Worm (Caenorhabditis elegans) whole organism, young adult: ENCODE measurements around the gene msi-1.

Experiments
- B0336.3 ChIP-seq: fragments of 200-800 bp; sonication (Bioruptor generic); IDR thresholded peaks from 2 replicates; pipeline ENCODE4 v1.3.6; 2022; ENCODE audit warnings: missing genetic modification characterization, missing compliant biosample characterization
- C06A6.2 ChIP-seq: fragments of 200-800 bp; sonication (Bioruptor generic); conservative IDR thresholded peaks from 2 replicates; pipeline ENCODE4 v1.3.6; 2022; ENCODE audit warnings: missing genetic modification characterization, missing compliant biosample characterization
- F33H1.4 ChIP-seq: fragments of 200-800 bp; sonication (Bioruptor generic); IDR thresholded peaks from 2 replicates; pipeline ENCODE4 v1.3.6; 2022; ENCODE audit warnings: missing genetic modification reagents, missing genetic modification characterization, missing compliant biosample characterization
- F52B5.7 ChIP-seq: sonication (generic microtip); optimal IDR thresholded peaks from 2 replicates; lab custom pipeline; 2016; ENCODE audit warnings: mild to moderate bottlenecking, missing genetic modification characterization, missing compliant biosample characterization
- F55B11.4 ChIP-seq: sonication (generic microtip); optimal IDR thresholded peaks from 2 replicates; lab custom pipeline; 2016; ENCODE audit warnings: missing compliant biosample characterization, missing genetic modification characterization, borderline replicate concordance; ENCODE audit not compliant: insufficient read depth
- F57C9.4 ChIP-seq: sonication (generic microtip); optimal IDR thresholded peaks from 2 replicates; lab custom pipeline; 2017; ENCODE audit warnings: mild to moderate bottlenecking, missing genetic modification characterization, missing compliant biosample characterization
- K11D2.4 ChIP-seq: fragments of 200-800 bp; sonication (Bioruptor generic); IDR thresholded peaks from 2 replicates; pipeline ENCODE4 v1.3.6; 2022; ENCODE audit warnings: missing genetic modification reagents, missing genetic modification characterization, missing compliant biosample characterization
- K12H6.12 ChIP-seq: fragments of 200-800 bp; sonication (Bioruptor generic); optimal IDR thresholded peaks from 2 replicates; lab custom pipeline; 2018; ENCODE audit warnings: mild to moderate bottlenecking, missing genetic modification characterization, missing compliant biosample characterization
- akir-1 ChIP-seq: fragments of 200-800 bp; sonication (Bioruptor generic); optimal IDR thresholded peaks from 2 replicates; lab custom pipeline; 2018; ENCODE audit warnings: mild to moderate bottlenecking, missing genetic modification characterization, moderate library complexity, missing compliant biosample characterization
- atf-7 ChIP-seq: sonication (generic microtip); optimal IDR thresholded peaks from 2 replicates; lab custom pipeline; 2017; ENCODE audit warnings: mild to moderate bottlenecking, missing genetic modification characterization, missing compliant biosample characterization
- attf-5 ChIP-seq: fragments of 200-800 bp; sonication (Bioruptor generic); optimal IDR thresholded peaks from 2 replicates; lab custom pipeline; 2018; ENCODE audit warnings: mild to moderate bottlenecking, missing genetic modification characterization, missing compliant biosample characterization
- bed-1 ChIP-seq: fragments of 200-800 bp; sonication (Bioruptor generic); IDR thresholded peaks from 2 replicates; pipeline ENCODE4 v1.3.6; 2022; ENCODE audit warnings: missing genetic modification reagents, missing genetic modification characterization, missing compliant biosample characterization
- cebp-1 ChIP-seq, 2 experiments: fragments of 200-800 bp in 1 of 2; sonication (Bioruptor generic) in 1 of 2; sonication (generic microtip) in 1 of 2; IDR thresholded peaks in 1 of 2; optimal IDR thresholded peaks in 1 of 2; 2 replicates each; pipeline versions ENCODE4 v1.3.6 to Lab custom; 2017 to 2022; ENCODE audit warnings: missing compliant biosample characterization in 2 of 2, missing genetic modification characterization in 2 of 2, mild to moderate bottlenecking in 1 of 2, missing genetic modification reagents in 1 of 2, moderate library complexity in 1 of 2
- ceh-27 ChIP-seq: fragments of 200-800 bp; sonication (Bioruptor generic); optimal IDR thresholded peaks from 2 replicates; lab custom pipeline; 2018; ENCODE audit warnings: mild to moderate bottlenecking, missing genetic modification characterization, moderate library complexity, missing compliant biosample characterization
- chd-7 ChIP-seq: sonication (generic microtip); optimal IDR thresholded peaks from 2 replicates; lab custom pipeline; 2016; ENCODE audit warnings: mild to moderate bottlenecking, missing genetic modification characterization, moderate library complexity, missing compliant biosample characterization
- dox-1 ChIP-seq: fragments of 200-800 bp; sonication (Bioruptor generic); IDR thresholded peaks from 2 replicates; pipeline ENCODE4 v1.3.6; 2022; ENCODE audit warnings: missing genetic modification reagents, missing genetic modification characterization, missing compliant biosample characterization
- dpff-1 ChIP-seq: sonication (generic microtip); optimal IDR thresholded peaks from 2 replicates; lab custom pipeline; 2017; ENCODE audit warnings: mild to moderate bottlenecking, missing genetic modification characterization, missing compliant biosample characterization
- efl-1 ChIP-seq: fragments of 150-350 bp; optimal IDR thresholded peaks from 2 replicates; lab custom pipeline; 2014; ENCODE audit warnings: missing biosample characterization, missing genetic modification reagents, missing genetic modification characterization
- egl-44 ChIP-seq: fragments of 200-800 bp; sonication (Bioruptor generic); IDR thresholded peaks from 2 replicates; pipeline ENCODE4 v1.3.6; 2022; ENCODE audit warnings: missing genetic modification reagents, missing genetic modification characterization, missing compliant biosample characterization
- hmg-1.2 ChIP-seq: fragments of 200-800 bp; sonication (Bioruptor generic); IDR thresholded peaks from 2 replicates; pipeline ENCODE4 v1.3.6; 2022; ENCODE audit warnings: missing genetic modification reagents, missing genetic modification characterization, missing compliant biosample characterization
- hsf-1 ChIP-seq: fragments of 200-800 bp; sonication (Bioruptor generic); IDR thresholded peaks from 2 replicates; pipeline ENCODE4 v1.3.6; 2022; ENCODE audit warnings: missing genetic modification reagents, missing genetic modification characterization, missing compliant biosample characterization
- lag-1 ChIP-seq: fragments of 200-800 bp; sonication (Bioruptor generic); IDR thresholded peaks from 2 replicates; pipeline ENCODE4 v1.3.6; 2022; ENCODE audit warnings: missing genetic modification reagents, missing genetic modification characterization, missing compliant biosample characterization
- let-526 ChIP-seq: fragments of 200-800 bp; sonication (Bioruptor generic); IDR thresholded peaks from 2 replicates; pipeline ENCODE4 v1.3.6; 2022; ENCODE audit warnings: missing genetic modification reagents, missing genetic modification characterization, missing compliant biosample characterization
- let-607 ChIP-seq, 2 experiments: fragments of 200-800 bp in 1 of 2; sonication (Bioruptor generic) in 1 of 2; sonication (generic microtip) in 1 of 2; optimal IDR thresholded peaks; 2 replicates each; lab custom pipeline; 2016 to 2018; ENCODE audit warnings: mild to moderate bottlenecking in 2 of 2, missing compliant biosample characterization in 2 of 2, missing genetic modification characterization in 2 of 2, moderate library complexity in 2 of 2, missing genotype in 1 of 2
- lin-35 ChIP-seq, 3 experiments: fragments of 150-350 bp in 2 of 3; sonication (generic microtip) in 1 of 3; optimal IDR thresholded peaks; 2 replicates each; lab custom pipeline; 2014 to 2018; ENCODE audit warnings: missing biosample characterization in 3 of 3, missing genetic modification characterization in 3 of 3, missing genetic modification reagents in 3 of 3
- lin-40 ChIP-seq: sonication (generic microtip); optimal IDR thresholded peaks from 2 replicates; lab custom pipeline; 2016; ENCODE audit warnings: missing genetic modification characterization, mild to moderate bottlenecking, missing compliant biosample characterization, missing genotype, missing genetic modification reagents
- lin-54 ChIP-seq: fragments of 200-800 bp; sonication (Bioruptor generic); optimal IDR thresholded peaks from 2 replicates; lab custom pipeline; 2018; ENCODE audit warnings: mild to moderate bottlenecking, missing genetic modification characterization, missing compliant biosample characterization
- madf-6 ChIP-seq: fragments of 200-800 bp; sonication (Bioruptor generic); IDR thresholded peaks from 2 replicates; pipeline ENCODE4 v1.3.6; 2022; ENCODE audit warnings: missing genetic modification reagents, missing genetic modification characterization, missing compliant biosample characterization
- madf-8 ChIP-seq: fragments of 200-800 bp; sonication (Bioruptor generic); conservative IDR thresholded peaks from 2 replicates; pipeline ENCODE4 v1.3.6; 2022; ENCODE audit warnings: missing genetic modification reagents, missing genetic modification characterization, missing compliant biosample characterization
- mes-4 ChIP-seq: sonication (generic microtip); optimal IDR thresholded peaks from 2 replicates; lab custom pipeline; 2016; ENCODE audit warnings: missing genotype, missing genetic modification characterization, missing compliant biosample characterization
- nfya-1 ChIP-seq: sonication (generic microtip); optimal IDR thresholded peaks from 2 replicates; lab custom pipeline; 2017; ENCODE audit warnings: antibody characterized with exemption, missing compliant biosample characterization, missing genetic modification characterization, borderline replicate concordance; ENCODE audit not compliant: insufficient read depth
- nfyb-1 ChIP-seq: fragments of 200-800 bp; sonication (Bioruptor generic); IDR thresholded peaks from 2 replicates; pipeline ENCODE4 v1.3.6; 2022; ENCODE audit warnings: missing genetic modification reagents, missing genetic modification characterization, missing compliant biosample characterization
- nhr-90 ChIP-seq: sonication (generic microtip); optimal IDR thresholded peaks from 2 replicates; lab custom pipeline; 2016; ENCODE audit warnings: missing genotype, mild to moderate bottlenecking, missing genetic modification characterization, missing compliant biosample characterization
- pbrm-1 ChIP-seq: fragments of 200-800 bp; sonication (Bioruptor generic); IDR thresholded peaks from 2 replicates; pipeline ENCODE4 v1.3.6; 2022; ENCODE audit warnings: missing genetic modification reagents, missing genetic modification characterization, missing compliant biosample characterization
- sdz-38 ChIP-seq: sonication (generic microtip); optimal IDR thresholded peaks from 2 replicates; lab custom pipeline; 2016; ENCODE audit warnings: missing genotype, missing genetic modification characterization, missing compliant biosample characterization
- sea-2 ChIP-seq: fragments of 200-800 bp; sonication (Bioruptor generic); IDR thresholded peaks from 2 replicates; pipeline ENCODE4 v1.3.6; 2022; ENCODE audit warnings: missing genetic modification characterization, missing compliant biosample characterization
- snpc-3.4 ChIP-seq: sonication (generic microtip); optimal IDR thresholded peaks from 2 replicates; lab custom pipeline; 2017; ENCODE audit warnings: missing genetic modification characterization, mild to moderate bottlenecking, missing compliant biosample characterization, antibody characterized with exemption, moderate library complexity, missing genotype, missing genetic modification reagents
- somi-1 ChIP-seq: fragments of 200-800 bp; sonication (Bioruptor generic); optimal IDR thresholded peaks from 2 replicates; lab custom pipeline; 2018; ENCODE audit warnings: mild to moderate bottlenecking, missing genetic modification characterization, missing compliant biosample characterization
- tbp1 ChIP-seq: fragments of 200-800 bp; sonication (Bioruptor generic); optimal IDR thresholded peaks from 2 replicates; lab custom pipeline; 2018; ENCODE audit warnings: mild to moderate bottlenecking, missing genetic modification characterization, missing compliant biosample characterization
- tbx-9 ChIP-seq: sonication (generic microtip); optimal IDR thresholded peaks from 2 replicates; lab custom pipeline; 2016; ENCODE audit warnings: borderline replicate concordance, missing genetic modification characterization, inconsistent platforms, missing compliant biosample characterization
- unc-130 ChIP-seq: sonication (generic microtip); optimal IDR thresholded peaks from 2 replicates; lab custom pipeline; 2016; ENCODE audit warnings: missing genetic modification reagents, missing genetic modification characterization, missing compliant biosample characterization
- zfh-2 ChIP-seq: fragments of 200-800 bp; sonication (Bioruptor generic); conservative IDR thresholded peaks from 2 replicates; pipeline ENCODE4 v1.3.6; 2022; ENCODE audit warnings: missing genetic modification reagents, missing genetic modification characterization, missing compliant biosample characterization
- ztf-26 ChIP-seq: sonication (generic microtip); optimal IDR thresholded peaks from 2 replicates; lab custom pipeline; 2017; ENCODE audit warnings: missing genetic modification characterization, missing compliant biosample characterization
- ztf-6 ChIP-seq: fragments of 200-800 bp; sonication (Bioruptor generic); IDR thresholded peaks from 2 replicates; pipeline ENCODE4 v1.3.6; 2022; ENCODE audit warnings: missing genetic modification reagents, missing genetic modification characterization, missing compliant biosample characterization

msi-1 gene

ce11 chrIII:3984049-3984484, 7.9 kb upstream of the msi-1 start (continued):
- no peak for TF ChIP-seq sdz-38 (tag; lab: Kevin White, UChicago)
- TF ChIP-seq let-526 (GFP tag; lab: Robert Waterston, UW), result no peak
- no peak for TF ChIP-seq dpff-1 (tag; lab: Kevin White, UChicago)
- TF ChIP-seq lin-40 (tag; lab: Kevin White, UChicago), result no peak
- no peak for TF ChIP-seq egl-44 (GFP tag; lab: Robert Waterston, UW)
- TF ChIP-seq tbx-9 (tag; lab: Kevin White, UChicago), result no peak
- no peak for TF ChIP-seq F55B11.4 (tag; lab: Kevin White, UChicago)
- no peak for TF ChIP-seq hsf-1 (GFP tag; lab: Robert Waterston, UW)
- no peak for TF ChIP-seq lag-1 (GFP tag; lab: Robert Waterston, UW)
- no peak for TF ChIP-seq bed-1
- peak; percentile 38; the same call in 1 of the 2 replicates for TF ChIP-seq madf-8
- TF ChIP-seq snpc-3.4 (tag; lab: Kevin White, UChicago), result no peak
- TF ChIP-seq mes-4, result no peak
- peak; percentile 2 for TF ChIP-seq lin-54 (GFP tag; lab: Kevin White, UChicago)
- peak; percentile 19 for TF ChIP-seq F52B5.7 (tag; lab: Kevin White, UChicago)
- no peak for TF ChIP-seq sea-2
- no peak for TF ChIP-seq nfya-1 (tag; lab: Kevin White, UChicago)
- TF ChIP-seq nhr-90 (tag; lab: Kevin White, UChicago), result no peak

ce11 chrIII:3979980-3980631, 3.9 kb upstream of the msi-1 start:
- TF ChIP-seq madf-6 (0 out of 2 replicates have a peak, but pooled peaks have one; percentile 24), C06A6.2 (GFP tag; lab: Robert Waterston, UW) (0 out of 2 replicates have a peak, but pooled peaks have one; percentile 47), hsf-1 (GFP tag; lab: Robert Waterston, UW) (no peak), tbx-9 (tag; lab: Kevin White, UChicago) (no peak), attf-5 (peak; percentile 77), chd-7 (peak; percentile 40), B0336.3 (GFP tag; lab: Robert Waterston, UW) (peak; percentile 54; the same call in 1 of the 2 replicates), K12H6.12 (tag; lab: Kevin White, UChicago) (peak; percentile 69), ztf-26 (tag; lab: Kevin White, UChicago) (peak; percentile 58), let-607 (tag; optimal IDR thresholded peaks at IDR 0.05; lab: Kevin White, UChicago) (peak in 1 of 2 experiments; percentile 49), nfyb-1 (peak; percentile 63; the same call in 1 of the 2 replicates), hmg-1.2 (GFP tag; lab: Robert Waterston, UW) (peak; percentile 83; the same call in 1 of the 2 replicates), lin-54 (GFP tag; lab: Kevin White, UChicago) (peak; percentile 37), akir-1 (no peak), tbp1 (GFP tag; lab: Kevin White, UChicago) (peak; percentile 27), somi-1 (GFP tag; lab: Kevin White, UChicago) (peak; percentile 3), atf-7 (peak; percentile 37), zfh-2 (GFP tag; lab: Robert Waterston, UW) (peak; percentile 88), unc-130 (GFP tag; lab: Kevin White, UChicago) (no peak), lin-35 (GFP tag; optimal IDR thresholded peaks at IDR 0.05; lab: Kevin White, UChicago) (peak in 1 of 3 experiments; percentile 48), egl-44 (GFP tag; lab: Robert Waterston, UW) (no peak), F57C9.4 (no peak), cebp-1 (GFP tag; IDR thresholded peaks at IDR 0.05; lab: Robert Waterston, UW) (peak; percentile 25; the same call in 1 of the 2 replicates), cebp-1 (tag; optimal IDR thresholded peaks at IDR 0.05; lab: Kevin White, UChicago) (peak; percentile 67), ztf-6 (no peak), K11D2.4 (GFP tag; lab: Robert Waterston, UW) (peak; percentile 71; the same call in 1 of the 2 replicates), pbrm-1 (0 out of 2 replicates have a peak, but pooled peaks have one; percentile 21), lin-40 (tag; lab: Kevin White, UChicago) (peak; percentile 69), efl-1 (GFP tag; lab: Kevin White, UChicago) (peak; percentile 5), dox-1 (GFP tag; lab: Robert Waterston, UW) (peak; percentile 75), F33H1.4 (GFP tag; lab: Robert Waterston, UW) (no peak), ceh-27 (GFP tag; lab: Kevin White, UChicago) (peak; percentile 15)
